Fruit fly (Drosophila melanogaster) whole organism: ENCODE data around the gene Ama.

Experiments
- EcR ChIP-seq, 2 experiments: fragments of >200 bp; optimal IDR thresholded peaks; 2 replicates each; lab custom pipeline; 2017; ENCODE audit warnings: missing biosample characterization in 2 of 2, missing genetic modification characterization in 2 of 2, missing genetic modification reagents in 2 of 2
- usp ChIP-seq: fragments of >200 bp; optimal IDR thresholded peaks from 2 replicates; lab custom pipeline; 2017; ENCODE audit warnings: missing biosample characterization, missing genetic modification characterization, mixed read lengths

dm6 chr3R:6805948-6806347 is 43.6 kb downstream of the Ama start:
- TF ChIP-seq EcR (GFP tag; optimal IDR thresholded peaks at IDR 0.05; lab: Kevin White, UChicago): no peak
- no peak for TF ChIP-seq usp (GFP tag; lab: Kevin White, UChicago)
